Fruit fly (Drosophila melanogaster) whole organism, embryonic: ENCODE results near the gene Sar1.

Experiments used
- Ada2b ChIP-seq: fragments of 200-800 bp; sonication (Bioruptor generic); IDR thresholded peaks from 2 replicates; pipeline ENCODE4 v1.3.6; 2022; ENCODE audit warnings: missing biosample characterization, missing genetic modification characterization
- BtbVII ChIP-seq: fragments of 200-800 bp; sonication (Bioruptor generic); optimal IDR thresholded peaks from 3 replicates; lab custom pipeline; 2017; ENCODE audit warnings: missing biosample characterization, mild to moderate bottlenecking, missing genetic modification characterization
- CG1024 ChIP-seq: fragments of 200-800 bp; sonication (Bioruptor generic); IDR thresholded peaks from 2 replicates; pipeline ENCODE4 v1.3.6; 2022; ENCODE audit warnings: missing biosample characterization, missing genetic modification characterization
- CG10462 ChIP-seq: fragments of 200-800 bp; sonication (Bioruptor generic); optimal IDR thresholded peaks from 2 replicates; lab custom pipeline; 2016; ENCODE audit warnings: missing biosample characterization, missing genetic modification characterization
- CG12299 ChIP-seq: fragments of 200-800 bp; sonication (Bioruptor generic); optimal IDR thresholded peaks from 2 replicates; lab custom pipeline; 2018; ENCODE audit warnings: missing biosample characterization, mild to moderate bottlenecking, missing genetic modification characterization
- CG12659 ChIP-seq: fragments of 200-800 bp; sonication (Bioruptor generic); optimal IDR thresholded peaks from 3 replicates; lab custom pipeline; 2017; ENCODE audit warnings: mild to moderate bottlenecking, missing biosample characterization, missing genetic modification reagents, missing genetic modification characterization
- CG12769 ChIP-seq: fragments of 200-800 bp; sonication (Bioruptor generic); optimal IDR thresholded peaks from 2 replicates; lab custom pipeline; 2019; ENCODE audit warnings: missing biosample characterization, mild to moderate bottlenecking, missing genetic modification characterization, moderate library complexity
- CG13624 ChIP-seq: fragments of 200-800 bp; sonication (Bioruptor generic); optimal IDR thresholded peaks from 2 replicates; lab custom pipeline; 2016; ENCODE audit warnings: missing biosample characterization, missing genetic modification characterization
- CG14441 ChIP-seq: fragments of 200-800 bp; sonication (Bioruptor generic); IDR thresholded peaks from 2 replicates; pipeline ENCODE4 v1.3.6; 2022; ENCODE audit warnings: missing biosample characterization, missing genetic modification characterization
- CG15269 ChIP-seq: fragments of 200-800 bp; sonication (Bioruptor generic); optimal IDR thresholded peaks from 2 replicates; lab custom pipeline; 2018; ENCODE audit warnings: missing biosample characterization, mild to moderate bottlenecking, missing genetic modification characterization, moderate library complexity
- CG16815 ChIP-seq: fragments of 200-800 bp; sonication (Bioruptor generic); optimal IDR thresholded peaks from 3 replicates; lab custom pipeline; 2017; ENCODE audit warnings: missing biosample characterization, mild to moderate bottlenecking, missing genetic modification characterization
- CG1832 ChIP-seq: fragments of 200-800 bp; sonication (Bioruptor generic); optimal IDR thresholded peaks from 2 replicates; lab custom pipeline; 2017; ENCODE audit warnings: missing biosample characterization, mild to moderate bottlenecking, missing genetic modification characterization, inconsistent platforms
- CG2202 ChIP-seq: fragments of 200-800 bp; sonication (Bioruptor generic); optimal IDR thresholded peaks from 2 replicates; lab custom pipeline; 2018; ENCODE audit warnings: missing biosample characterization, mild to moderate bottlenecking, missing genetic modification characterization
- CG31365 ChIP-seq: fragments of 200-800 bp; sonication (Bioruptor generic); optimal IDR thresholded peaks from 2 replicates; lab custom pipeline; 2018; ENCODE audit warnings: missing biosample characterization, mild to moderate bottlenecking, missing genetic modification characterization
- CG31388 ChIP-seq: fragments of 200-800 bp; sonication (Bioruptor generic); optimal IDR thresholded peaks from 2 replicates; lab custom pipeline; 2016; ENCODE audit warnings: missing biosample characterization, missing genetic modification characterization
- CG3847 ChIP-seq: fragments of 200-800 bp; sonication (Bioruptor generic); IDR thresholded peaks from 2 replicates; pipeline ENCODE4 v1.3.6; 2022; ENCODE audit warnings: missing biosample characterization, missing genetic modification characterization
- CG4424 ChIP-seq: fragments of 200-800 bp; sonication (Bioruptor generic); optimal IDR thresholded peaks from 3 replicates; lab custom pipeline; 2016; ENCODE audit warnings: missing biosample characterization, missing genetic modification characterization
- CG7357 ChIP-seq: fragments of 200-800 bp; sonication (Bioruptor generic); IDR thresholded peaks from 3 replicates; pipeline ENCODE4 v1.3.6; 2022; ENCODE audit warnings: missing biosample characterization, missing genetic modification characterization
- CG8290 ChIP-seq, 3 experiments: fragments of 200-800 bp; sonication (Bioruptor generic); optimal IDR thresholded peaks; 2 replicates each; lab custom pipeline; 2016 to 2019; ENCODE audit warnings: missing biosample characterization in 3 of 3, missing genetic modification characterization in 3 of 3, mild to moderate bottlenecking in 2 of 3, moderate library complexity in 1 of 3
- CG8388 ChIP-seq: fragments of 200-800 bp; sonication (Bioruptor generic); optimal IDR thresholded peaks from 2 replicates; lab custom pipeline; 2019; ENCODE audit warnings: missing biosample characterization, mild to moderate bottlenecking, missing genetic modification characterization, moderate library complexity
- Dad ChIP-seq: fragments of 200-800 bp; sonication (Bioruptor generic); optimal IDR thresholded peaks from 3 replicates; lab custom pipeline; 2016; ENCODE audit warnings: missing biosample characterization, missing genetic modification characterization
- Deaf1 ChIP-seq: fragments of 200-800 bp; optimal IDR thresholded peaks from 3 replicates; lab custom pipeline; 2019; ENCODE audit warnings: missing biosample characterization, mild to moderate bottlenecking, missing genetic modification characterization, moderate library complexity
- Dll ChIP-seq: fragments of 200-800 bp; sonication (Bioruptor generic); IDR thresholded peaks from 4 replicates; pipeline ENCODE4 v1.3.6; 2022; ENCODE audit warnings: missing biosample characterization, missing genetic modification characterization; ENCODE audit not compliant: partially characterized antibody
- Doc2 ChIP-seq: fragments of 200-800 bp; sonication (Bioruptor generic); IDR thresholded peaks from 2 replicates; pipeline ENCODE4 v1.3.6; 2022; ENCODE audit warnings: missing biosample characterization, missing genetic modification characterization
- H2.0 ChIP-seq: fragments of 200-800 bp; sonication (Bioruptor generic); IDR thresholded peaks from 2 replicates; pipeline ENCODE4 v1.3.6; 2022; ENCODE audit warnings: missing biosample characterization, missing genetic modification characterization
- Lim3 ChIP-seq: fragments of 200-800 bp; sonication (Bioruptor generic); IDR thresholded peaks from 2 replicates; pipeline ENCODE4 v1.3.6; 2022; ENCODE audit warnings: missing biosample characterization, missing genetic modification characterization
- MTF-1 ChIP-seq: fragments of 200-800 bp; sonication (Bioruptor generic); optimal IDR thresholded peaks from 2 replicates; lab custom pipeline; 2018; ENCODE audit warnings: missing biosample characterization, mild to moderate bottlenecking, missing genetic modification characterization, borderline replicate concordance
- Mes4 ChIP-seq: fragments of 200-800 bp; sonication (Bioruptor generic); optimal IDR thresholded peaks from 2 replicates; lab custom pipeline; 2016; ENCODE audit warnings: missing biosample characterization, missing genetic modification characterization
- Nf-YB ChIP-seq: fragments of 200-800 bp; sonication (Bioruptor generic); optimal IDR thresholded peaks from 3 replicates; lab custom pipeline; 2019; ENCODE audit warnings: missing biosample characterization, mild to moderate bottlenecking, missing genetic modification characterization, moderate library complexity
- PHDP ChIP-seq: fragments of 200-800 bp; sonication (Bioruptor generic); optimal IDR thresholded peaks from 3 replicates; lab custom pipeline; 2018; ENCODE audit warnings: missing biosample characterization, mild to moderate bottlenecking, missing genetic modification characterization, moderate library complexity
- Sin3A ChIP-seq: fragments of >200 bp; optimal IDR thresholded peaks from 2 replicates; lab custom pipeline; 2018
- ac ChIP-seq: fragments of 200-800 bp; sonication (Bioruptor generic); optimal IDR thresholded peaks from 3 replicates; lab custom pipeline; 2017; ENCODE audit warnings: missing biosample characterization, mild to moderate bottlenecking, missing genetic modification characterization
- ap ChIP-seq: fragments of 200-800 bp; sonication (Bioruptor generic); IDR thresholded peaks from 2 replicates; pipeline ENCODE4 v1.3.6; 2022; ENCODE audit warnings: missing biosample characterization, missing genetic modification characterization
- ase ChIP-seq: fragments of 200-800 bp; sonication (Bioruptor generic); IDR thresholded peaks from 3 replicates; pipeline ENCODE4 v1.3.6; 2022; ENCODE audit warnings: missing biosample characterization, missing genetic modification characterization
- chinmo ChIP-seq: fragments of 200-800 bp; sonication (Bioruptor generic); IDR thresholded peaks from 4 replicates; pipeline ENCODE4 v1.3.6; 2022; ENCODE audit warnings: missing biosample characterization, missing genetic modification characterization; ENCODE audit not compliant: partially characterized antibody
- fu2 ChIP-seq: fragments of 200-800 bp; sonication (Bioruptor generic); optimal IDR thresholded peaks from 2 replicates; lab custom pipeline; 2016; ENCODE audit warnings: missing biosample characterization, missing genetic modification characterization
- gfzf ChIP-seq: fragments of 200-800 bp; sonication (Bioruptor generic); optimal IDR thresholded peaks from 2 replicates; lab custom pipeline; 2016; ENCODE audit warnings: missing biosample characterization, mild to moderate bottlenecking, missing genetic modification characterization, moderate library complexity
- gro ChIP-seq: fragments of 200-800 bp; sonication (Bioruptor generic); optimal IDR thresholded peaks from 2 replicates; lab custom pipeline; 2016; ENCODE audit warnings: missing biosample characterization, missing genetic modification characterization
- gsb-n ChIP-seq: fragments of 200-800 bp; sonication (Bioruptor generic); optimal IDR thresholded peaks from 3 replicates; lab custom pipeline; 2018; ENCODE audit warnings: missing biosample characterization, mild to moderate bottlenecking, missing genetic modification characterization
- insv ChIP-seq, 2 experiments: fragments of 200-800 bp; sonication (Bioruptor generic); optimal IDR thresholded peaks; 3 replicates each; lab custom pipeline; 2016 to 2018; ENCODE audit warnings: missing biosample characterization in 2 of 2, missing genetic modification characterization in 2 of 2
- jumu ChIP-seq: fragments of 200-800 bp; sonication (Bioruptor generic); optimal IDR thresholded peaks from 3 replicates; lab custom pipeline; 2016; ENCODE audit warnings: missing biosample characterization, missing genetic modification characterization
- knrl ChIP-seq: fragments of 200-800 bp; sonication (Bioruptor generic); IDR thresholded peaks from 3 replicates; pipeline ENCODE4 v1.3.6; 2022; ENCODE audit warnings: missing biosample characterization, missing genetic modification characterization; ENCODE audit not compliant: partially characterized antibody
- lilli ChIP-seq: fragments of 200-800 bp; sonication (Bioruptor generic); optimal IDR thresholded peaks from 3 replicates; lab custom pipeline; 2016; ENCODE audit warnings: missing biosample characterization, missing genetic modification characterization
- nom ChIP-seq: fragments of 200-800 bp; sonication (Bioruptor generic); optimal IDR thresholded peaks from 2 replicates; lab custom pipeline; 2017; ENCODE audit warnings: missing biosample characterization, missing genetic modification characterization, mild to moderate bottlenecking, moderate library complexity, missing genetic modification reagents
- org-1 ChIP-seq: fragments of 200-800 bp; sonication (Bioruptor generic); optimal IDR thresholded peaks from 2 replicates; lab custom pipeline; 2017; ENCODE audit warnings: missing biosample characterization, missing genetic modification characterization
- pan ChIP-seq, 4 experiments: fragments of >200 bp in 3 of 4; fragments of 200-800 bp in 1 of 4; sonication (Bioruptor generic) in 1 of 4; optimal IDR thresholded peaks in 3 of 4; IDR thresholded peaks in 1 of 4; 2 replicates each; pipeline versions ENCODE4 v1.3.6 to Lab custom; 2017 to 2022; ENCODE audit warnings: missing biosample characterization in 2 of 4, missing genetic modification characterization in 2 of 4, mixed read lengths in 1 of 4
- shn ChIP-seq: fragments of 200-800 bp; sonication (Bioruptor generic); optimal IDR thresholded peaks from 3 replicates; lab custom pipeline; 2016; ENCODE audit warnings: missing biosample characterization, missing genetic modification characterization
- tup ChIP-seq: fragments of 200-800 bp; sonication (Bioruptor generic); optimal IDR thresholded peaks from 2 replicates; lab custom pipeline; 2016; ENCODE audit warnings: missing biosample characterization, mild to moderate bottlenecking, missing genetic modification characterization, moderate library complexity

The Sar1 gene

DNA sequence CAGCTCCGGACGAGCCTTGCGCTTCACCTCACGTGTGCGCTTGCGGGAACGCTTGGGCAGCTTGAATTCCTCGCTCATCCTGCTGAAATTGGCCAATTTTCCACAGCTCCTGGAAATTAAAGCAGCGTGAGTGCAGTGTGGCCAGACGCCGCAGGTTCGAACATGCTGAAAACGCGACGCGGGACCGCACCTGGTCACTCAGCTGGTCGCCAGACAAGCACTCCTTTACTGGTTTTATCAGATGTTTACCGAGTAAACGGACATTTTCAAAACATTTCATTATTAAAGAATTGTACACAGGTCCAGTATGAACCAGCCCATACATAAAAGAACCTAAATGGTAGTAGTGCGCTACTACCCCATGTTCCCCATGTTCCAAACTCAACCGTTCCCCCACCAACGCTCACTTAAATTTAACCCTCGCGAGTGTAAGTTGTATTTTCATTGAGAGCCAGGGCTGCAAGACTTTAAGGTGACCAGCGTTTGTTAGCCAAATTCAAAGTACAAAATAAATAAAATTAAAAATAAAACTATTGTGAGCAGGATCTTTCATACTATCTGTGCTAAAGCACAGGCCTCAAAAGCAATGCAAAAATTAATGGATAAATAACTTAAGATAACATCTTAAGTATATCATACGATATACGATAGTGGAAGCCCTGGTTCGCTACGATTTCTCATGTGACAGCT is 5.9 kb downstream of the Sar1 start, which contains the start of the genes JMJD6, CG7071 and Muted (continued):
- TF ChIP-seq gro (GFP tag; lab: Kevin White, UChicago) (peak; percentile 93), Dll (peak; percentile 95), CG12299 (peak; percentile 91), Deaf1 (tag; lab: Kevin White, UChicago) (peak; percentile 55), org-1 (peak; percentile 54), CG15269 (tag; lab: Kevin White, UChicago) (peak; percentile 90), CG8290 (GFP tag; optimal IDR thresholded peaks at IDR 0.05; lab: Kevin White, UChicago) (peak; percentile 35), CG8290 (tag; optimal IDR thresholded peaks at IDR 0.05; lab: Kevin White, UChicago) (peak; percentile 37 to 76), CG12769 (peak; percentile 74), PHDP (tag; lab: Kevin White, UChicago) (peak; percentile 92), CG14441 (peak; percentile 92), CG4424 (peak; percentile 94), CG12659 (GFP tag; lab: Kevin White, UChicago) (peak; percentile 97), shn (GFP tag; lab: Kevin White, UChicago) (peak; percentile 83), Sin3A (lab: Kevin White, UChicago) (peak; percentile 88), ase (GFP tag; lab: Robert Waterston, UW) (peak; percentile 90), fu2 (GFP tag; lab: Kevin White, UChicago) (peak; percentile 85), Lim3 (GFP tag; lab: Robert Waterston, UW) (peak; percentile 63), Nf-YB (GFP tag; lab: Kevin White, UChicago) (peak; percentile 77), nom (GFP tag; lab: Kevin White, UChicago) (peak; percentile 78), pan (optimal IDR thresholded peaks at IDR 0.05; lab: Kevin White, UChicago) (no peak), pan (GFP tag; optimal IDR thresholded peaks at IDR 0.05 in 1 of 2, IDR thresholded peaks at IDR 0.05 in 1 of 2) (peak in 1 of 2 experiments; percentile 94), CG3847 (peak; percentile 95), CG16815 (GFP tag; lab: Kevin White, UChicago) (peak; percentile 90), Dad (GFP tag; lab: Kevin White, UChicago) (peak; percentile 74), BtbVII (GFP tag; lab: Kevin White, UChicago) (peak; percentile 85), CG10462 (GFP tag; lab: Kevin White, UChicago) (peak; percentile 79), chinmo (GFP tag; lab: Robert Waterston, UW) (no peak), CG31388 (GFP tag; lab: Kevin White, UChicago) (peak; percentile 75), ac (GFP tag; lab: Kevin White, UChicago) (peak; percentile 52), CG31365 (tag; lab: Kevin White, UChicago) (peak; percentile 30), Ada2b (GFP tag; lab: Robert Waterston, UW) (peak; percentile 89), CG8388 (GFP tag; lab: Kevin White, UChicago) (peak; percentile 87), MTF-1 (GFP tag; lab: Kevin White, UChicago) (peak; percentile 76), Mes4 (GFP tag; lab: Kevin White, UChicago) (peak; percentile 81), tup (GFP tag; lab: Kevin White, UChicago) (peak; percentile 86), insv (GFP tag; optimal IDR thresholded peaks at IDR 0.05; lab: Kevin White, UChicago) (peak in 1 of 2 experiments; percentile 75), gsb-n (tag; lab: Kevin White, UChicago) (peak; percentile 73), CG2202 (peak; percentile 84), CG13624 (peak; percentile 89), CG1024 (GFP tag; lab: Robert Waterston, UW) (peak; percentile 83), knrl (GFP tag; lab: Robert Waterston, UW) (peak; percentile 86), jumu (GFP tag; lab: Kevin White, UChicago) (peak; percentile 88), gfzf (peak; percentile 90), ap (peak; percentile 87), lilli (GFP tag; lab: Kevin White, UChicago) (peak; percentile 97), CG1832 (GFP tag; lab: Kevin White, UChicago) (no peak), Doc2 (peak; percentile 18; the same call in 1 of the 2 replicates), CG7357 (peak; percentile 85), H2.0 (GFP tag; lab: Robert Waterston, UW) (peak; percentile 85)
